Fruit fly (Drosophila melanogaster): ENCODE data around the gene Ork1.

Gene Ork1

DNA sequence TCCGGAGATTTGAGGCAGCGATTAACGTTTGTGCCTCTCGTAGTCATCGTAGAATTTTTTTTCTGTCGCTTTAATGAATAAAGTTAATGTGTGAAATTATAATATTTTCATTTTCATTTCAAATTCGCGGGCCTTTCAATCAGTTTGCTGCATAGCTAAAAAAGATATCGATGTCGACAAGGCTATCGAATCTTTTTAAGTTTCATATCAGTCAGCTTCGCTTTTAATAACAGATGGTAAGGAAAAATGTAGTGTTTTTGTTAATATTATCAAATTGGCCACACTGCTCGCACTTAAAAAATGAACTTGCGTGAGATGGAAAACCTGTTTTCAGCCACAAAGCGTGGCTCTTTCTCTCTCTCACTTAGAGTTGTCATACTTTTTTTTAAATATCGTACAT is 38.6 kb upstream of the Ork1 start (continued):
- TF ChIP-seq CG7357 (GFP tag; IDR thresholded peaks at IDR 0.05) (no peak), mld (GFP tag; IDR thresholded peaks at IDR 0.05; ENCODE audit: partially characterized antibody) (0 out of 3 replicates have a peak, but pooled peaks have one; percentile 22), bbx (GFP tag; IDR thresholded peaks at IDR 0.05; ENCODE audit: partially characterized antibody) (peak; percentile 61; the same call in 1 of the 2 replicates), Sry-δ (GFP tag; optimal IDR thresholded peaks at IDR 0.05) (peak; percentile 21), Hey (tag; optimal IDR thresholded peaks at IDR 0.05) (no peak), CG7963 (GFP tag; IDR thresholded peaks at IDR 0.05; ENCODE audit: partially characterized antibody) (peak; percentile 58; the same call in 1 of the 3 replicates), CG1024 (GFP tag; IDR thresholded peaks at IDR 0.05) (no peak), peb (GFP tag; IDR thresholded peaks at IDR 0.05) (no peak), NFAT (GFP tag; IDR thresholded peaks at IDR 0.05) (no peak), chm (GFP tag; IDR thresholded peaks at IDR 0.05) (no peak), CG31224 (GFP tag; IDR thresholded peaks at IDR 0.05) (no peak), pzg (GFP tag; optimal IDR thresholded peaks at IDR 0.05) (peak; percentile 31), Bgb (GFP tag; IDR thresholded peaks at IDR 0.05; ENCODE audit: partially characterized antibody) (peak; percentile 61), HLH4C (GFP tag; IDR thresholded peaks at IDR 0.05; ENCODE audit: partially characterized antibody) (peak; percentile 44; the same call in 1 of the 3 replicates), Dref (GFP tag; IDR thresholded peaks at IDR 0.05) (peak; percentile 65), btn (GFP tag; optimal IDR thresholded peaks at IDR 0.05) (no peak), CG17912 (GFP tag; optimal IDR thresholded peaks at IDR 0.05) (no peak), Trl (optimal IDR thresholded peaks at IDR 0.05) (peak in 1 of 2 experiments; percentile 4), Trl (GFP tag; optimal IDR thresholded peaks at IDR 0.05) (no peak), CG15269 (tag; optimal IDR thresholded peaks at IDR 0.05) (no peak), stwl (tag; optimal IDR thresholded peaks at IDR 0.05) (peak; percentile 100), HmgZ (tag; optimal IDR thresholded peaks at IDR 0.05) (no peak), CG12071 (GFP tag; optimal IDR thresholded peaks at IDR 0.05) (no peak), CG16813 (GFP tag; IDR thresholded peaks at IDR 0.05; ENCODE audit: partially characterized antibody) (peak; percentile 68), Ets97D (GFP tag; optimal IDR thresholded peaks at IDR 0.05) (no peak), E2f2 (GFP tag; IDR thresholded peaks at IDR 0.05) (peak; percentile 76), sd (tag; optimal IDR thresholded peaks at IDR 0.05) (peak; percentile 45), CG3847 (GFP tag; IDR thresholded peaks at IDR 0.05) (no peak)

- TF ChIP-seq CG6683 (GFP tag; optimal IDR thresholded peaks at IDR 0.05) (no peak), Doc2 (GFP tag; IDR thresholded peaks at IDR 0.05) (no peak), CG13123 (GFP tag; optimal IDR thresholded peaks at IDR 0.05) (no peak), NFAT (GFP tag; IDR thresholded peaks at IDR 0.05) (peak; percentile 28; the same call in 1 of the 2 replicates), CG7357 (GFP tag; IDR thresholded peaks at IDR 0.05) (no peak), Trl (optimal IDR thresholded peaks at IDR 0.05) (no peak), Trl (GFP tag; optimal IDR thresholded peaks at IDR 0.05) (no peak), CG10366 (GFP tag; IDR thresholded peaks at IDR 0.05) (no peak), row (GFP tag; IDR thresholded peaks at IDR 0.05) (peak; percentile 18; the same call in 1 of the 3 replicates), Hmx (GFP tag; optimal IDR thresholded peaks at IDR 0.05) (no peak), sc (optimal IDR thresholded peaks at IDR 0.05) (no peak), sc (GFP tag; optimal IDR thresholded peaks at IDR 0.05) (no peak), kay (GFP tag; optimal IDR thresholded peaks at IDR 0.05) (no peak), Adf1 (GFP tag; IDR thresholded peaks at IDR 0.05) (peak; percentile 73), stwl (tag; optimal IDR thresholded peaks at IDR 0.05) (no peak), CG16813 (GFP tag; IDR thresholded peaks at IDR 0.05; ENCODE audit: partially characterized antibody) (no peak), shn (GFP tag; optimal IDR thresholded peaks at IDR 0.05) (no peak), Dip3 (GFP tag; optimal IDR thresholded peaks at IDR 0.05) (no peak), Kr (GFP tag; optimal IDR thresholded peaks at IDR 0.05) (no peak), CG13624 (GFP tag; optimal IDR thresholded peaks at IDR 0.05) (no peak), caup (GFP tag; optimal IDR thresholded peaks at IDR 0.05; ENCODE audit: severe bottlenecking) (no peak), gcm (GFP tag; optimal IDR thresholded peaks at IDR 0.05) (no peak), nerfin-2 (GFP tag; IDR thresholded peaks at IDR 0.05; ENCODE audit: partially characterized antibody) (no peak), Hr78 (GFP tag; optimal IDR thresholded peaks at IDR 0.05) (no peak), CG3995 (GFP tag; optimal IDR thresholded peaks at IDR 0.05) (no peak), B-H2 (GFP tag; optimal IDR thresholded peaks at IDR 0.05) (peak; percentile 26), CG8281 (tag; optimal IDR thresholded peaks at IDR 0.05) (no peak), gsb-n (tag; optimal IDR thresholded peaks at IDR 0.05) (no peak), CG17612 (GFP tag; IDR thresholded peaks at IDR 0.05) (no peak)
These were observed 36.1 kb upstream of the Ork1 start, which contains the start of gene CG2145 for dm6 chrX:10927110-10927509. CG2145 (plus strand) TSS chrX:10927399.

All from whole organism, embryonic.